Worm (Caenorhabditis elegans) whole organism, young adult: ENCODE results near the gene fbxa-27.

Source experiments
- Y53F4B.3 ChIP-seq: fragments of 200-800 bp; sonication (Bioruptor generic); IDR thresholded peaks from 2 replicates; pipeline ENCODE4 v1.3.6; 2022; ENCODE audit warnings: missing genetic modification reagents, missing genetic modification characterization, missing compliant biosample characterization
- dpl-1 ChIP-seq: fragments of 150-350 bp; optimal IDR thresholded peaks from 2 replicates; lab custom pipeline; 2014; ENCODE audit warnings: missing biosample characterization, missing genetic modification reagents, missing genetic modification characterization
- ekl-4 ChIP-seq: fragments of 200-800 bp; sonication (Bioruptor generic); IDR thresholded peaks from 2 replicates; pipeline ENCODE4 v1.3.6; 2022; ENCODE audit warnings: missing genetic modification reagents, missing genetic modification characterization, missing compliant biosample characterization
- lin-40 ChIP-seq: sonication (generic microtip); optimal IDR thresholded peaks from 2 replicates; lab custom pipeline; 2016; ENCODE audit warnings: missing genetic modification characterization, mild to moderate bottlenecking, missing compliant biosample characterization, missing genotype, missing genetic modification reagents
- lin-54 ChIP-seq: fragments of 200-800 bp; sonication (Bioruptor generic); optimal IDR thresholded peaks from 2 replicates; lab custom pipeline; 2018; ENCODE audit warnings: mild to moderate bottlenecking, missing genetic modification characterization, missing compliant biosample characterization
- lsl-1 ChIP-seq: fragments of 200-800 bp; sonication (Bioruptor generic); optimal IDR thresholded peaks from 2 replicates; lab custom pipeline; 2018; ENCODE audit warnings: mild to moderate bottlenecking, missing genetic modification characterization, moderate library complexity, missing compliant biosample characterization
- madf-6 ChIP-seq: fragments of 200-800 bp; sonication (Bioruptor generic); IDR thresholded peaks from 2 replicates; pipeline ENCODE4 v1.3.6; 2022; ENCODE audit warnings: missing genetic modification reagents, missing genetic modification characterization, missing compliant biosample characterization
- mel-28 ChIP-seq: sonication (generic microtip); optimal IDR thresholded peaks from 2 replicates; lab custom pipeline; 2016; ENCODE audit warnings: borderline replicate concordance, mild to moderate bottlenecking, missing genetic modification characterization, missing compliant biosample characterization
- nhr-80 ChIP-seq: sonication (generic microtip); optimal IDR thresholded peaks from 2 replicates; lab custom pipeline; 2016; ENCODE audit warnings: missing genetic modification characterization, missing compliant biosample characterization
- pha-4 ChIP-seq: fragments of 150-350 bp; sonication (generic microtip); optimal IDR thresholded peaks from 2 replicates; lab custom pipeline; 2014; ENCODE audit warnings: missing biosample characterization, missing genetic modification reagents, missing genetic modification characterization
- sea-2 ChIP-seq: fragments of 200-800 bp; sonication (Bioruptor generic); IDR thresholded peaks from 2 replicates; pipeline ENCODE4 v1.3.6; 2022; ENCODE audit warnings: missing genetic modification characterization, missing compliant biosample characterization
- somi-1 ChIP-seq: fragments of 200-800 bp; sonication (Bioruptor generic); optimal IDR thresholded peaks from 2 replicates; lab custom pipeline; 2018; ENCODE audit warnings: mild to moderate bottlenecking, missing genetic modification characterization, missing compliant biosample characterization
- zfh-2 ChIP-seq: fragments of 200-800 bp; sonication (Bioruptor generic); conservative IDR thresholded peaks from 2 replicates; pipeline ENCODE4 v1.3.6; 2022; ENCODE audit warnings: missing genetic modification reagents, missing genetic modification characterization, missing compliant biosample characterization

- TF ChIP-seq mel-28 (tag; lab: Kevin White, UChicago) = no peak
- peak; percentile 48 for TF ChIP-seq nhr-80 (tag; lab: Kevin White, UChicago)
- no peak for TF ChIP-seq dpl-1 (GFP tag; lab: Kevin White, UChicago)
- no peak for TF ChIP-seq somi-1 (GFP tag; lab: Kevin White, UChicago)
- no peak for TF ChIP-seq Y53F4B.3 (GFP tag; lab: Robert Waterston, UW)
- TF ChIP-seq madf-6 (GFP tag; lab: Robert Waterston, UW) = no peak
- no peak for TF ChIP-seq lin-54
- TF ChIP-seq lin-40 = no peak
- TF ChIP-seq ekl-4 = no peak
- TF ChIP-seq sea-2 = no peak
- TF ChIP-seq pha-4 = no peak
- no peak for TF ChIP-seq lsl-1 (GFP tag; lab: Kevin White, UChicago)
- no peak for TF ChIP-seq zfh-2 (GFP tag; lab: Robert Waterston, UW)
These were observed 45.7 kb downstream of the fbxa-27 start, which contains the start of gene pals-20 for ce11 chrIII:1388274-1389058.
